Worm (Caenorhabditis elegans) whole organism, L2 larva: ENCODE data around the gene dhs-28.
A peak's percentile ranks its signal among the peaks of the same experiment; 100 is the strongest.

ENCODE experiments used
- C34F6.9 ChIP-seq: fragments of 150-350 bp; optimal IDR thresholded peaks from 2 replicates; lab custom pipeline; 2014; ENCODE audit warnings: missing biosample characterization, missing genetic modification characterization
- F13H6.1 ChIP-seq: sonication (generic microtip); optimal IDR thresholded peaks from 2 replicates; lab custom pipeline; 2016; ENCODE audit warnings: missing genetic modification characterization, missing compliant biosample characterization
- R02D3.7 ChIP-seq: fragments of 150-350 bp; optimal IDR thresholded peaks from 2 replicates; lab custom pipeline; 2014; ENCODE audit warnings: missing biosample characterization, missing genetic modification characterization
- Y55F3AM.14 ChIP-seq: fragments of 200-800 bp; sonication (Bioruptor generic); optimal IDR thresholded peaks from 2 replicates; lab custom pipeline; 2018; ENCODE audit warnings: mild to moderate bottlenecking, missing genetic modification characterization, missing compliant biosample characterization
- ZK546.5 ChIP-seq: sonication (generic microtip); optimal IDR thresholded peaks from 2 replicates; lab custom pipeline; 2017; ENCODE audit warnings: missing biosample characterization, missing genetic modification characterization
- alr-1 ChIP-seq: fragments of 150-350 bp; optimal IDR thresholded peaks from 2 replicates; lab custom pipeline; 2014; ENCODE audit warnings: missing biosample characterization, missing genetic modification characterization
- aly-2 ChIP-seq: fragments of 150-350 bp; optimal IDR thresholded peaks from 2 replicates; lab custom pipeline; 2014; ENCODE audit warnings: missing biosample characterization, missing genetic modification characterization
- ama-1 ChIP-seq: fragments of 150-350 bp; optimal IDR thresholded peaks from 2 replicates; lab custom pipeline; 2018; ENCODE audit warnings: inconsistent platforms
- blmp-1 ChIP-seq: sonication (generic microtip); optimal IDR thresholded peaks from 2 replicates; lab custom pipeline; 2017; ENCODE audit warnings: missing genetic modification characterization, mild to moderate bottlenecking, missing compliant biosample characterization, antibody characterized with exemption, moderate library complexity; ENCODE audit not compliant: insufficient read depth
- ceh-16 ChIP-seq: fragments of 150-350 bp; optimal IDR thresholded peaks from 2 replicates; lab custom pipeline; 2014; ENCODE audit warnings: missing biosample characterization, missing genetic modification characterization
- ceh-82 ChIP-seq: fragments of 150-350 bp; optimal IDR thresholded peaks from 2 replicates; lab custom pipeline; 2014; ENCODE audit warnings: missing biosample characterization, missing genetic modification characterization
- crh-2 ChIP-seq: sonication (generic microtip); optimal IDR thresholded peaks from 2 replicates; lab custom pipeline; 2017; ENCODE audit warnings: missing biosample characterization, missing genetic modification characterization
- egl-27 ChIP-seq: sonication (generic microtip); optimal IDR thresholded peaks from 3 replicates; lab custom pipeline; 2017; ENCODE audit warnings: missing biosample characterization, missing genetic modification reagents, missing genetic modification characterization
- elt-1 ChIP-seq: fragments of 150-350 bp; optimal IDR thresholded peaks from 2 replicates; lab custom pipeline; 2014; ENCODE audit warnings: missing biosample characterization, missing genetic modification characterization
- elt-3 ChIP-seq: sonication (generic microtip); optimal IDR thresholded peaks from 2 replicates; lab custom pipeline; 2017; ENCODE audit warnings: missing biosample characterization, missing genetic modification characterization
- gmeb-1 ChIP-seq: fragments of 150-350 bp; optimal IDR thresholded peaks from 2 replicates; lab custom pipeline; 2014; ENCODE audit warnings: missing biosample characterization, missing genetic modification characterization
- lin-11 ChIP-seq: fragments of 150-350 bp; sonication (generic microtip); optimal IDR thresholded peaks from 2 replicates; lab custom pipeline; 2014; ENCODE audit warnings: missing biosample characterization, missing genetic modification characterization, inconsistent platforms, mixed read lengths
- lin-39 ChIP-seq: fragments of 150-350 bp; optimal IDR thresholded peaks from 2 replicates; lab custom pipeline; 2014; ENCODE audit warnings: missing biosample characterization, missing genetic modification reagents, missing genetic modification characterization
- lsy-2 ChIP-seq, 2 experiments: fragments of 150-350 bp in 1 of 2; sonication (generic microtip) in 1 of 2; optimal IDR thresholded peaks; 2 replicates each; lab custom pipeline; 2014 to 2017; ENCODE audit warnings: missing biosample characterization in 2 of 2, missing genetic modification characterization in 2 of 2
- mbf-1 ChIP-seq: sonication (generic microtip); optimal IDR thresholded peaks from 2 replicates; lab custom pipeline; 2017; ENCODE audit warnings: missing biosample characterization, missing genetic modification characterization
- mdl-1 ChIP-seq, 2 experiments: fragments of 150-350 bp in 1 of 2; sonication (generic microtip) in 1 of 2; optimal IDR thresholded peaks; 2 replicates each; lab custom pipeline; 2017; ENCODE audit warnings: missing biosample characterization in 2 of 2, missing genetic modification characterization in 2 of 2
- nhr-10 ChIP-seq: sonication (generic microtip); optimal IDR thresholded peaks from 2 replicates; lab custom pipeline; 2017; ENCODE audit warnings: missing biosample characterization, missing genetic modification characterization
- nhr-11 ChIP-seq: fragments of 150-350 bp; optimal IDR thresholded peaks from 2 replicates; lab custom pipeline; 2014; ENCODE audit warnings: missing biosample characterization, missing genetic modification characterization
- nhr-12 ChIP-seq: fragments of 150-350 bp; optimal IDR thresholded peaks from 2 replicates; lab custom pipeline; 2014; ENCODE audit warnings: missing biosample characterization, missing genetic modification characterization
- nhr-129 ChIP-seq: fragments of 150-350 bp; optimal IDR thresholded peaks from 2 replicates; lab custom pipeline; 2014; ENCODE audit warnings: missing biosample characterization, missing genetic modification characterization
- nhr-21 ChIP-seq: fragments of 150-350 bp; optimal IDR thresholded peaks from 2 replicates; lab custom pipeline; 2014; ENCODE audit warnings: missing biosample characterization, missing genetic modification characterization
- nhr-23 ChIP-seq: fragments of 150-350 bp; optimal IDR thresholded peaks from 2 replicates; lab custom pipeline; 2014; ENCODE audit warnings: missing biosample characterization, missing genetic modification reagents, missing genetic modification characterization
- nhr-237 ChIP-seq: fragments of 150-350 bp; optimal IDR thresholded peaks from 2 replicates; lab custom pipeline; 2014; ENCODE audit warnings: missing biosample characterization, missing genetic modification characterization
- nhr-25 ChIP-seq: fragments of 150-350 bp; sonication (generic microtip); optimal IDR thresholded peaks from 3 replicates; lab custom pipeline; 2014; ENCODE audit warnings: missing biosample characterization, missing genetic modification characterization
- nhr-6 ChIP-seq: fragments of 150-350 bp; optimal IDR thresholded peaks from 2 replicates; lab custom pipeline; 2014; ENCODE audit warnings: missing biosample characterization, missing genetic modification characterization
- nhr-77 ChIP-seq: fragments of 150-350 bp; optimal IDR thresholded peaks from 2 replicates; lab custom pipeline; 2014; ENCODE audit warnings: missing biosample characterization, missing genetic modification characterization
- peb-1 ChIP-seq: fragments of 150-350 bp; optimal IDR thresholded peaks from 2 replicates; lab custom pipeline; 2014; ENCODE audit warnings: missing biosample characterization, missing genetic modification characterization
- sem-4 ChIP-seq: fragments of 150-350 bp; optimal IDR thresholded peaks from 2 replicates; lab custom pipeline; 2014; ENCODE audit warnings: missing biosample characterization, missing genetic modification reagents, missing genetic modification characterization
- sma-3 ChIP-seq: sonication (generic microtip); optimal IDR thresholded peaks from 2 replicates; lab custom pipeline; 2016; ENCODE audit warnings: missing genetic modification reagents, missing genetic modification characterization, missing compliant biosample characterization
- sma-9 ChIP-seq, 2 experiments: fragments of 150-350 bp in 1 of 2; sonication (generic microtip) in 1 of 2; optimal IDR thresholded peaks; 2 replicates each; lab custom pipeline; 2014 to 2016; ENCODE audit warnings: missing genetic modification characterization in 2 of 2, mild to moderate bottlenecking in 1 of 2, missing biosample characterization in 1 of 2, missing compliant biosample characterization in 1 of 2, missing genetic modification reagents in 1 of 2, moderate library complexity in 1 of 2
- snpc-4 ChIP-seq: fragments of 150-350 bp; optimal IDR thresholded peaks from 2 replicates; lab custom pipeline; 2014; ENCODE audit warnings: missing biosample characterization, missing genetic modification characterization
- unc-39 ChIP-seq: fragments of 150-350 bp; optimal IDR thresholded peaks from 2 replicates; lab custom pipeline; 2014; ENCODE audit warnings: missing biosample characterization, missing genetic modification characterization
- unc-55 ChIP-seq: fragments of 150-350 bp; sonication (generic microtip); optimal IDR thresholded peaks from 3 replicates; lab custom pipeline; 2014; ENCODE audit warnings: missing biosample characterization, missing genetic modification reagents, missing genetic modification characterization
- zag-1 ChIP-seq: fragments of 150-350 bp; optimal IDR thresholded peaks from 2 replicates; lab custom pipeline; 2014; ENCODE audit warnings: missing biosample characterization, missing genetic modification characterization
- ztf-1 ChIP-seq: fragments of 200-800 bp; sonication (Bioruptor generic); conservative IDR thresholded peaks from 2 replicates; pipeline ENCODE4 v1.3.6; 2022; ENCODE audit warnings: missing genetic modification characterization, missing compliant biosample characterization
- ztf-11 ChIP-seq: sonication (generic microtip); optimal IDR thresholded peaks from 2 replicates; lab custom pipeline; 2017; ENCODE audit warnings: missing biosample characterization, missing genetic modification characterization
- ztf-4 ChIP-seq: fragments of 150-350 bp; optimal IDR thresholded peaks from 2 replicates; lab custom pipeline; 2014; ENCODE audit warnings: missing biosample characterization, missing genetic modification characterization

dhs-28 gene

DNA sequence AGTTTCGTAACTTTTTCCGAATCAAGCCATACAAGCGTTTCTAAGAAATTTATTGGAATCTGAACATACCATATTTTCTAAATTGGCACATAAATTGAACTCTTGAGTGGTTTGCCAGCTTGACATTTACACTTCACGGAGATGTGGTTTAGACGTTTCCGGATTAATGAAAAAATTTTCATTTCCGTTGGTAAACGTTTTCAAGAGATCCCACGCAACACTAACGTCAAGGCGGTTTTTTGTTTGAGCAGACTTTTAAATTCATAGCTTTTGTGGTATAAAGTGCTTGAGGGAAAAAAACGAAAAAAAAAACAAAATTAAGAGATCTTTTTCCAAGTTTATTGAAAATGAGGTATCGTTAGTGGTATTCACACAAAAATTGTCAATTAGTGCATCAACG, 16.9 kb downstream of the dhs-28 start, which contains the start of gene F41B4.2:
Gene F41B4.2, minus strand, starts transcription at position 101 of the 400 bp plus-strand sequence.
- TF ChIP-seq nhr-237 (tag; lab: Kevin White, UChicago) = no peak
- TF ChIP-seq unc-39 (tag; lab: Kevin White, UChicago) = no peak
- TF ChIP-seq C34F6.9 (tag; lab: Kevin White, UChicago) = no peak
- no peak for TF ChIP-seq nhr-12 (tag; lab: Kevin White, UChicago)
- no peak for TF ChIP-seq nhr-23
- TF ChIP-seq lin-11 (tag; lab: Kevin White, UChicago) = no peak
- TF ChIP-seq unc-55 (GFP tag; lab: Kevin White, UChicago) = no peak
- no peak for TF ChIP-seq elt-1 (tag; lab: Kevin White, UChicago)
- TF ChIP-seq nhr-25 (tag; lab: Kevin White, UChicago) = no peak
- no peak for TF ChIP-seq gmeb-1 (tag; lab: Kevin White, UChicago)
- no peak for TF ChIP-seq mbf-1 (tag; lab: Kevin White, UChicago)
- no peak for TF ChIP-seq R02D3.7 (tag; lab: Kevin White, UChicago)
- TF ChIP-seq nhr-11 (tag; lab: Kevin White, UChicago) = no peak
- TF ChIP-seq alr-1 (tag; lab: Kevin White, UChicago) = no peak
- TF ChIP-seq F13H6.1 = no peak
- no peak for TF ChIP-seq Y55F3AM.14 (GFP tag; lab: Kevin White, UChicago)
- no peak for TF ChIP-seq ztf-1
- TF ChIP-seq elt-3 (tag; lab: Kevin White, UChicago) = no peak

DNA sequence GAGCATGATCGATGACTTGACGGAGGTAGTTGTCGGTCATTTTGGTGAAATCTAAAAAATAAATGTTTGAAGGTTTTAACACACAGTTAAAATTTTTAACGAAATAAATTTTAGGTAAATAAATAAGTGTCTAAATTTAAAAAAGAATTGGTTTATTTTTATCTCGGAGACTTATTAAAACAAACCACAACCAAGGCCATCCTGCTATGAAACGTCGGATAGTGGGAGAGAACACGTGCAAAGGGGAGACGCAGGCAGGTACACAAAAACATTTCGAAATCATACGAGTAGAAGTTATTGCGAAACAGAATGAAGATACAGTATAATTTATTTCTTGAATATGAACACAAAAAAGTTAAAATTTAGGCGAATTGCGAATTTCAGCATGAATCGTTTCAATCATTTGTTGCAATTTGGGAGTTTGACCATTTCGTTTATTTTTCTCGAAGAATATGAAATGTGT, 17.9 kb downstream of the dhs-28 start, which contains the start of gene F41B4.3:
Gene F41B4.3, minus strand, starts transcription at position 51 of the 463 bp plus-strand sequence.
- TF ChIP-seq mdl-1 (tag; optimal IDR thresholded peaks at IDR 0.05; lab: Kevin White, UChicago) (peak in 1 of 2 experiments; percentile 31), C34F6.9 (tag; lab: Kevin White, UChicago) (peak; percentile 55), unc-55 (GFP tag; lab: Kevin White, UChicago) (peak; percentile 69), elt-3 (tag; lab: Kevin White, UChicago) (no peak), crh-2 (tag; lab: Kevin White, UChicago) (no peak), ztf-11 (no peak), egl-27 (no peak), lin-11 (tag; lab: Kevin White, UChicago) (no peak), nhr-11 (tag; lab: Kevin White, UChicago) (no peak), nhr-25 (tag; lab: Kevin White, UChicago) (peak; percentile 7), lsy-2 (tag; optimal IDR thresholded peaks at IDR 0.05; lab: Kevin White, UChicago) (peak in 1 of 2 experiments; percentile 56), snpc-4 (tag; lab: Kevin White, UChicago) (no peak), nhr-129 (tag; lab: Kevin White, UChicago) (peak; percentile 39)
- TF ChIP-seq, all 48 proteins: peak for 6

DNA sequence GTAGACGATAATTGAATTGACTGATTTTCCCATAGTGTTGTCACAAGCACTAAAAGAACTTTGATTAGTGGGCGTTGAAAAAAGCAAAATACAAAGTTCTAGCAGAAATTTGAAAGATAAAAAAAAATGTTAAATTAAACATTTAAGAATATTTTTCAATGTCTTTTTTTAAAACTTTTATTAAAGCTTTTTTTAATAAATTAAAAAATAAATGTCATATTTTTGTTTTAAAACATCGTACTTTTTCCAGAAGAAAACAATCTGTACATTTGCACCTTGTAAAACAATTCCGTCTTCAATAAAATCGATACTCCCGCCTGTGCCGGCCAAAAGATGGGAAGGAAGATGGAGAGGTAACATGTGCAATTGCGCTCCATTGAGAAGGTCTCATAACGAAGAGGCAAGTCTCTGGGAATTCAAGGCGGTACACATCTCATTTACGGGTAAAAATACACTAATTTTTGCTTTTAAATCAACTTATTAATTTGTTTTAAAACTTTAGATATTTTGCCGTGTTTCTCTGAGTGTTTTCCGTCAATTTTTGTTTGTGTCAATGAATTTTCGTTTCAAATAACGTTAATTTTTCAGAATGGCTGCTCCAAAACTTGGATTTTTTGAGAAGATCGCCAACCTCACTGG, 22.6 kb downstream of the dhs-28 start, which contains the start of the genes glr-6 and asg-2:
Gene glr-6, minus strand, starts transcription at position 51 of the 639 bp plus-strand sequence.
Gene asg-2, plus strand, starts transcription at position 589 of the 639 bp plus-strand sequence.
- TF ChIP-seq elt-1 (tag; lab: Kevin White, UChicago) (no peak), ZK546.5 (tag; lab: Kevin White, UChicago) (no peak), mbf-1 (tag; lab: Kevin White, UChicago) (no peak), sem-4 (tag; lab: Kevin White, UChicago) (peak; percentile 84), snpc-4 (tag; lab: Kevin White, UChicago) (peak; percentile 63), zag-1 (peak; percentile 45), alr-1 (tag; lab: Kevin White, UChicago) (no peak), nhr-23 (no peak), elt-3 (tag; lab: Kevin White, UChicago) (no peak), nhr-237 (tag; lab: Kevin White, UChicago) (no peak), sma-3 (peak; percentile 84), ztf-4 (peak; percentile 35), ztf-11 (no peak), ztf-1 (no peak), peb-1 (no peak), nhr-11 (tag; lab: Kevin White, UChicago) (no peak), nhr-21 (tag; lab: Kevin White, UChicago) (peak; percentile 81), unc-55 (GFP tag; lab: Kevin White, UChicago) (peak; percentile 96), mdl-1 (tag; optimal IDR thresholded peaks at IDR 0.05; lab: Kevin White, UChicago) (no peak), sma-9 (GFP tag; optimal IDR thresholded peaks at IDR 0.05; lab: Kevin White, UChicago) (peak; percentile 83), sma-9 (tag; optimal IDR thresholded peaks at IDR 0.05; lab: Kevin White, UChicago) (no peak), egl-27 (peak; percentile 15), nhr-77 (tag; lab: Kevin White, UChicago) (peak; percentile 21), unc-39 (tag; lab: Kevin White, UChicago) (no peak), nhr-25 (tag; lab: Kevin White, UChicago) (peak; percentile 83), aly-2 (tag; lab: Kevin White, UChicago) (no peak), crh-2 (tag; lab: Kevin White, UChicago) (peak; percentile 90), nhr-129 (tag; lab: Kevin White, UChicago) (peak; percentile 92), lin-11 (tag; lab: Kevin White, UChicago) (peak; percentile 14), Y55F3AM.14 (GFP tag; lab: Kevin White, UChicago) (no peak), F13H6.1 (peak; percentile 64), nhr-12 (tag; lab: Kevin White, UChicago) (no peak), lin-39 (tag; lab: Kevin White, UChicago) (no peak), ceh-82 (peak; percentile 26), nhr-6 (tag; lab: Kevin White, UChicago) (peak; percentile 74), C34F6.9 (tag; lab: Kevin White, UChicago) (peak; percentile 91), blmp-1 (tag; lab: Kevin White, UChicago) (peak; percentile 13), nhr-10 (tag; lab: Kevin White, UChicago) (no peak), ceh-16 (tag; lab: Kevin White, UChicago) (peak; percentile 35), lsy-2 (tag; optimal IDR thresholded peaks at IDR 0.05; lab: Kevin White, UChicago) (peak; percentile 36 to 90), ama-1 (lab: Kevin White, UChicago) (peak; percentile 31)
